Fruit fly (Drosophila melanogaster): ENCODE measurements around the gene CG14857.

- TF ChIP-seq br (GFP tag; optimal IDR thresholded peaks at IDR 0.05) (no peak), Dfd (GFP tag; optimal IDR thresholded peaks at IDR 0.05) (no peak), lola (GFP tag; optimal IDR thresholded peaks at IDR 0.05) (no peak), Hr78 (GFP tag; optimal IDR thresholded peaks at IDR 0.05) (no peak), dsf (GFP tag; optimal IDR thresholded peaks at IDR 0.05; ENCODE audit: borderline replicate concordance) (no peak), h (GFP tag; optimal IDR thresholded peaks at IDR 0.05) (no peak), HLH106 (tag; optimal IDR thresholded peaks at IDR 0.05) (no peak)
Measured at dm6 chr3R:14832256-14832655, 30.7 kb downstream of the CG14857 start.
